Worm (Caenorhabditis elegans): ENCODE results near the gene trr-1.

The trr-1 gene

DNA sequence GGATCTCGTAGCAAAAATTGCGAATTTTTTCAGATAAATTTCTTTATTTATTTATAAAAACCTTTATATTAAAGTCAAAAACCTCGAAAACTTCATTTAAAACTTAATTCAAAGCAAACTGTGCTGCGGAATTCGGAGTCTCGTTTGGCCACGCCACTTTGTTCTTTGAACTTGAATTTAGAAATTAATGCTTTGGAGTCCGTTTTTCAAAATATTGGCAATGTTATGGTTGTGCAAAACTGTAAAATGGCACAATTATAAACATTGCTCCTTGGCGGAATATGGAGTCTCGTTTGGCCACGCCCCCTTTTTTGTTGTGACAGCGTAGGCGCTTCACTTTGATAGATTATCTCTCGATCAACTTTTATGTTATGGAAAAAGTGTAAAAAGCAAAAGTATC lies 43.8 kb upstream of the trr-1 start:
- TF ChIP-seq fkh-10 (GFP tag; optimal IDR thresholded peaks at IDR 0.05) (no peak), fax-1 (tag; optimal IDR thresholded peaks at IDR 0.05) (no peak), zip-5 (tag; optimal IDR thresholded peaks at IDR 0.05) (no peak), Y22D7AL.16 (tag; optimal IDR thresholded peaks at IDR 0.05) (no peak), pax-1 (tag; optimal IDR thresholded peaks at IDR 0.05) (no peak), pros-1 (tag; optimal IDR thresholded peaks at IDR 0.05) (no peak), K09A11.1 (tag; optimal IDR thresholded peaks at IDR 0.05; ENCODE audit: insufficient read depth) (no peak), pha-4 (tag; optimal IDR thresholded peaks at IDR 0.05) (no peak), ceh-34 (tag; optimal IDR thresholded peaks at IDR 0.05) (no peak), ceh-2 (tag; optimal IDR thresholded peaks at IDR 0.05) (no peak), gmeb-2 (tag; optimal IDR thresholded peaks at IDR 0.05) (no peak), pqm-1 (tag; optimal IDR thresholded peaks at IDR 0.05) (no peak), pha-2 (tag; optimal IDR thresholded peaks at IDR 0.05) (no peak), lim-6 (tag; optimal IDR thresholded peaks at IDR 0.05) (no peak), pat-9 (tag; optimal IDR thresholded peaks at IDR 0.05) (no peak), eyg-1 (tag; optimal IDR thresholded peaks at IDR 0.05) (no peak), ceh-6 (GFP tag; optimal IDR thresholded peaks at IDR 0.05) (no peak)

DNA sequence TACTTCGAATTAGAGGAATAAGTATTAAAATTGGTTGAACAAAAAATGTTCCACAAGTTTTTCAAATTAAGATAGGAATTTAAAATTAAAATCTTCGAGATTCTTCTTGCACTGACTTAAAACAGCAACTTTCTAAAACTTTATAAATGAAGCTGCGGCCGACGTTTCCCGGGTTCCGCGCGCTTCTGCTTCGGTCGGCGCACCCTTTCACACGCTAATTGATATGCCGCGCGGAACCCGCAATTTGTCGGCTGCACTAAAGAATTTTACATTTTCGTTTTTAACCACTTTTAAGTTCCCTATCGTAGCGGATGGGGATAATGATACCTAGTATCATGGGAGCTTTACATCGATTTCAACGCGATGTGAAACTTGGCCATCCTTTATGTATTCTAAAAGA lies 39.0 kb upstream of the trr-1 start:
- no peak for TF ChIP-seq nhr-232 (tag; optimal IDR thresholded peaks at IDR 0.05)
- TF ChIP-seq ceh-24 (tag; optimal IDR thresholded peaks at IDR 0.05), result no peak
- TF ChIP-seq fkh-6 (tag; optimal IDR thresholded peaks at IDR 0.05), result no peak
- no peak for TF ChIP-seq syd-9 (tag; optimal IDR thresholded peaks at IDR 0.05)
- TF ChIP-seq pqm-1 (tag; optimal IDR thresholded peaks at IDR 0.05), result no peak
- no peak for TF ChIP-seq ztf-16 (tag; optimal IDR thresholded peaks at IDR 0.05)
- TF ChIP-seq lin-11 (tag; optimal IDR thresholded peaks at IDR 0.05), result no peak
- TF ChIP-seq C38D4.7 (GFP tag; optimal IDR thresholded peaks at IDR 0.05), result no peak
- TF ChIP-seq hlh-15 (tag; optimal IDR thresholded peaks at IDR 0.05), result no peak
- TF ChIP-seq sox-2 (GFP tag; IDR thresholded peaks at IDR 0.05), result no peak
- no peak for TF ChIP-seq K09A11.1 (tag; optimal IDR thresholded peaks at IDR 0.05; ENCODE audit: insufficient read depth)
- TF ChIP-seq pat-9 (tag; optimal IDR thresholded peaks at IDR 0.05), result no peak
- TF ChIP-seq lim-6 (tag; optimal IDR thresholded peaks at IDR 0.05), result no peak
- TF ChIP-seq unc-3 (GFP tag; conservative IDR thresholded peaks at IDR 0.05), result no peak
- no peak for TF ChIP-seq unc-3 (tag; optimal IDR thresholded peaks at IDR 0.05)
- TF ChIP-seq rnt-1 (tag; optimal IDR thresholded peaks at IDR 0.05), result no peak

DNA sequence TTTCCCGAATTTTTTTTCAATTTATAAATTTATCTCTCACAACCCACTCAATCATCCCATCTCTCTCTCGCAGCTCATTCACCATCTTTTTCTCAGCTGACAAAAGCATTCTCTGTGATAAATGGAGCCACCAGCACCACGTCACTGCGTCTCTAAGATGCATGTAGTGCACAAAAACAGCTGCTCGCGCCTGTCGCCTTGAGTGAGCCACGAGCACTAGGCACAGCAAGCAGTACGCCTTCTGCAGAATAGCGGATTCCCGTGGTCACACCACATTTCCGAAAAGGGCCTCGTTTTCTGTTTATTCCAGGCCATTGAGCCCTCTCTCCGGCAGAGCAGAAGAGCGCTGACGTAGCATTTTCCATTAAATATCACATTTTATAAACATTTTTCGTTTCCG lies 37.8 kb upstream of the trr-1 start, which contains the start of gene F13D12.10:
TSS of gene F13D12.10 (plus strand) at position 231 of the 400 bp plus-strand sequence.
- TF ChIP-seq ama-1 (optimal IDR thresholded peaks at IDR 0.05) (no peak), pha-2 (tag; optimal IDR thresholded peaks at IDR 0.05) (no peak), ceh-18 (tag; optimal IDR thresholded peaks at IDR 0.05) (peak; percentile 64), sox-2 (GFP tag; IDR thresholded peaks at IDR 0.05) (no peak), pros-1 (tag; optimal IDR thresholded peaks at IDR 0.05) (no peak), unc-42 (tag; optimal IDR thresholded peaks at IDR 0.05) (no peak), zip-5 (tag; optimal IDR thresholded peaks at IDR 0.05) (no peak), F13H6.1 (tag; optimal IDR thresholded peaks at IDR 0.05) (no peak), unc-55 (GFP tag; optimal IDR thresholded peaks at IDR 0.05) (peak; percentile 20)

DNA sequence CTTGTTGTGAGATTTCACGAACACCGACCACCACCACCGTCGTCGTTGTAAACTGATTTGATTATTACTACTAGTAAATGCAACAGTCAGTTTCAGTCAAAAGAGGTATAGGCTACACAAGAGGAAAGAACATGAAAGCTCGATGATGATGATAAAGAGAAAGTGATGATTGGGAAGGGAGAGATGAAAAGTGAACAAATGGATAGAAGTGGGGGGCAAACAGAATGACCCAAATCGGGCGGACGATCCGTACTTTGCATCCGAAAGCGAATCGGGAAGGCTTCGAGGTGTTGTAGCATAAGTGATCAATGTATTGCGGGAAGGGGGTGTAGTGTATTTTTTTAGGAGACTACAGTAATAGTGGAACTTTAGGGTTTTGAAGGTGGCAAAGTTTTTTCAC lies 35.0 kb upstream of the trr-1 start:
- no peak for TF ChIP-seq lim-6 (tag; optimal IDR thresholded peaks at IDR 0.05)
- no peak for TF ChIP-seq ceh-6 (GFP tag; optimal IDR thresholded peaks at IDR 0.05)
- no peak for TF ChIP-seq K09A11.1 (tag; optimal IDR thresholded peaks at IDR 0.05; ENCODE audit: insufficient read depth)
- no peak for TF ChIP-seq hlh-30 (tag; optimal IDR thresholded peaks at IDR 0.05; ENCODE audit: insufficient read depth)
- no peak for TF ChIP-seq pqm-1 (tag; optimal IDR thresholded peaks at IDR 0.05)
- no peak for TF ChIP-seq ceh-48 (tag; optimal IDR thresholded peaks at IDR 0.05)
- no peak for TF ChIP-seq ets-4 (tag; optimal IDR thresholded peaks at IDR 0.05)
- no peak for TF ChIP-seq rnt-1 (tag; optimal IDR thresholded peaks at IDR 0.05)
- TF ChIP-seq ztf-16 (tag; optimal IDR thresholded peaks at IDR 0.05), result no peak
- TF ChIP-seq gmeb-2 (tag; optimal IDR thresholded peaks at IDR 0.05), result no peak
- no peak for TF ChIP-seq pha-4 (tag; optimal IDR thresholded peaks at IDR 0.05)
- TF ChIP-seq eyg-1 (tag; optimal IDR thresholded peaks at IDR 0.05), result no peak
- no peak for TF ChIP-seq ref-2 (tag; optimal IDR thresholded peaks at IDR 0.05)
- no peak for TF ChIP-seq unc-86 (tag; optimal IDR thresholded peaks at IDR 0.05)
- TF ChIP-seq zip-5 (tag; optimal IDR thresholded peaks at IDR 0.05), result no peak
- no peak for TF ChIP-seq tbx-2 (tag; optimal IDR thresholded peaks at IDR 0.05)
- TF ChIP-seq ttx-3 (tag; optimal IDR thresholded peaks at IDR 0.05), result no peak
- TF ChIP-seq hlh-15 (tag; optimal IDR thresholded peaks at IDR 0.05), result no peak
- TF ChIP-seq che-1 (tag; optimal IDR thresholded peaks at IDR 0.05), result no peak
- no peak for TF ChIP-seq ceh-19 (GFP tag; optimal IDR thresholded peaks at IDR 0.05)

Data from whole organism, late embryonic.